Fruit fly (Drosophila melanogaster) whole organism, embryonic: ENCODE results near the gene CG12075.

ENCODE experiments used
- Asciz ChIP-seq: fragments of 200-800 bp; sonication (Bioruptor generic); optimal IDR thresholded peaks from 2 replicates; lab custom pipeline; 2017; ENCODE audit warnings: missing biosample characterization, mild to moderate bottlenecking, missing genetic modification characterization, missing genetic modification reagents
- Atf6 ChIP-seq: fragments of 200-800 bp; sonication (Bioruptor generic); IDR thresholded peaks from 2 replicates; pipeline ENCODE4 v1.3.6; 2022; ENCODE audit warnings: missing biosample characterization, missing genetic modification characterization
- CG10321 ChIP-seq: fragments of 200-800 bp; sonication (Bioruptor generic); IDR thresholded peaks from 2 replicates; pipeline ENCODE4 v1.3.6; 2022; ENCODE audit warnings: missing biosample characterization, missing genetic modification characterization
- CG1233 ChIP-seq: fragments of 200-800 bp; sonication (Bioruptor generic); optimal IDR thresholded peaks from 4 replicates; lab custom pipeline; 2018; ENCODE audit warnings: missing biosample characterization, mild to moderate bottlenecking, missing genetic modification characterization
- CG14860 ChIP-seq: fragments of 200-800 bp; sonication (Bioruptor generic); IDR thresholded peaks from 3 replicates; pipeline ENCODE4 v1.3.6; 2022; ENCODE audit warnings: missing biosample characterization, missing genetic modification characterization; ENCODE audit not compliant: partially characterized antibody
- CG16779 ChIP-seq: fragments of 200-800 bp; sonication (Bioruptor generic); IDR thresholded peaks from 2 replicates; pipeline ENCODE4 v1.3.6; 2022; ENCODE audit warnings: missing biosample characterization, missing genetic modification characterization
- CG2202 ChIP-seq: fragments of 200-800 bp; sonication (Bioruptor generic); optimal IDR thresholded peaks from 2 replicates; lab custom pipeline; 2018; ENCODE audit warnings: missing biosample characterization, mild to moderate bottlenecking, missing genetic modification characterization
- CG2889 ChIP-seq: fragments of 200-800 bp; sonication (Bioruptor generic); IDR thresholded peaks from 3 replicates; pipeline ENCODE4 v1.3.6; 2022; ENCODE audit warnings: missing biosample characterization, missing genetic modification characterization
- CG31224 ChIP-seq: fragments of 200-800 bp; sonication (Bioruptor generic); IDR thresholded peaks from 2 replicates; pipeline ENCODE4 v1.3.6; 2022; ENCODE audit warnings: missing biosample characterization, missing genetic modification characterization
- CG32532 ChIP-seq: fragments of 200-800 bp; sonication (Bioruptor generic); IDR thresholded peaks from 2 replicates; pipeline ENCODE4 v1.3.6; 2022; ENCODE audit warnings: missing biosample characterization, missing genetic modification characterization
- CG33557 ChIP-seq: fragments of 200-800 bp; sonication (Bioruptor generic); optimal IDR thresholded peaks from 2 replicates; lab custom pipeline; 2019; ENCODE audit warnings: missing biosample characterization, mild to moderate bottlenecking, missing genetic modification characterization, moderate library complexity
- CG34422 ChIP-seq: fragments of 200-800 bp; sonication (Bioruptor generic); IDR thresholded peaks from 3 replicates; pipeline ENCODE4 v1.3.6; 2022; ENCODE audit warnings: missing biosample characterization, missing genetic modification characterization
- CG4820 ChIP-seq: fragments of 200-800 bp; sonication (Bioruptor generic); optimal IDR thresholded peaks from 3 replicates; lab custom pipeline; 2016; ENCODE audit warnings: missing biosample characterization, missing genetic modification characterization
- CG4854 ChIP-seq: fragments of 200-800 bp; sonication (Bioruptor generic); optimal IDR thresholded peaks from 2 replicates; lab custom pipeline; 2016; ENCODE audit warnings: missing biosample characterization, missing genetic modification characterization, inconsistent platforms
- CG8924 ChIP-seq: fragments of 200-800 bp; optimal IDR thresholded peaks from 3 replicates; lab custom pipeline; 2019; ENCODE audit warnings: missing biosample characterization, mild to moderate bottlenecking, missing genetic modification characterization, moderate library complexity
- CG8944 ChIP-seq: fragments of 200-800 bp; sonication (Bioruptor generic); optimal IDR thresholded peaks from 3 replicates; lab custom pipeline; 2016; ENCODE audit warnings: missing biosample characterization, missing genetic modification characterization
- CG9797 ChIP-seq: fragments of 200-800 bp; sonication (Bioruptor generic); optimal IDR thresholded peaks from 3 replicates; lab custom pipeline; 2018; ENCODE audit warnings: missing biosample characterization, mild to moderate bottlenecking, missing genetic modification characterization
- D19A ChIP-seq: fragments of 200-800 bp; optimal IDR thresholded peaks from 3 replicates; lab custom pipeline; 2019; ENCODE audit warnings: missing biosample characterization, mild to moderate bottlenecking, missing genetic modification characterization, moderate library complexity
- Dek ChIP-seq: fragments of 200-800 bp; sonication (Bioruptor generic); optimal IDR thresholded peaks from 3 replicates; lab custom pipeline; 2019; ENCODE audit warnings: missing biosample characterization, mild to moderate bottlenecking, missing genetic modification characterization, moderate library complexity
- Dp ChIP-seq: fragments of 200-800 bp; sonication (Bioruptor generic); optimal IDR thresholded peaks from 2 replicates; lab custom pipeline; 2018; ENCODE audit warnings: missing biosample characterization, mild to moderate bottlenecking, missing genetic modification characterization, moderate library complexity
- HLH4C ChIP-seq: fragments of 200-800 bp; sonication (Bioruptor generic); IDR thresholded peaks from 3 replicates; pipeline ENCODE4 v1.3.6; 2022; ENCODE audit warnings: missing biosample characterization, missing genetic modification characterization; ENCODE audit not compliant: partially characterized antibody
- Hr78 ChIP-seq, 2 experiments: fragments of 200-800 bp in 1 of 2; fragments of >200 bp in 1 of 2; sonication (Bioruptor generic) in 1 of 2; optimal IDR thresholded peaks; 2 replicates each; lab custom pipeline; 2017 to 2019; ENCODE audit warnings: missing biosample characterization in 2 of 2, missing genetic modification characterization in 2 of 2, mild to moderate bottlenecking in 1 of 2, moderate library complexity in 1 of 2
- Lim3 ChIP-seq: fragments of 200-800 bp; sonication (Bioruptor generic); IDR thresholded peaks from 2 replicates; pipeline ENCODE4 v1.3.6; 2022; ENCODE audit warnings: missing biosample characterization, missing genetic modification characterization
- Opbp ChIP-seq: fragments of 200-800 bp; sonication (Bioruptor generic); IDR thresholded peaks from 3 replicates; pipeline ENCODE4 v1.3.6; 2022; ENCODE audit warnings: missing biosample characterization, missing genetic modification characterization; ENCODE audit not compliant: partially characterized antibody
- Pdp1 ChIP-seq, 2 experiments: fragments of 200-800 bp; sonication (Bioruptor generic); optimal IDR thresholded peaks; 3 replicates each; lab custom pipeline; 2016; ENCODE audit warnings: missing biosample characterization in 2 of 2, missing genetic modification characterization in 2 of 2, mild to moderate bottlenecking in 1 of 2, moderate library complexity in 1 of 2
- YL-1 ChIP-seq: fragments of 200-800 bp; sonication (Bioruptor generic); optimal IDR thresholded peaks from 3 replicates; lab custom pipeline; 2017; ENCODE audit warnings: missing biosample characterization, mild to moderate bottlenecking, missing genetic modification characterization
- abd-A ChIP-seq: fragments of 200-800 bp; sonication (Bioruptor generic); optimal IDR thresholded peaks from 3 replicates; lab custom pipeline; 2019; ENCODE audit warnings: missing biosample characterization, mild to moderate bottlenecking, missing genetic modification characterization, moderate library complexity
- bbx ChIP-seq: fragments of 200-800 bp; sonication (Bioruptor generic); IDR thresholded peaks from 2 replicates; pipeline ENCODE4 v1.3.6; 2022; ENCODE audit warnings: missing biosample characterization, missing genetic modification characterization; ENCODE audit not compliant: partially characterized antibody
- ci ChIP-seq: fragments of 200-800 bp; sonication (Bioruptor generic); IDR thresholded peaks from 3 replicates; pipeline ENCODE4 v1.3.6; 2022; ENCODE audit warnings: missing biosample characterization, missing genetic modification characterization
- cwo ChIP-seq: fragments of 200-800 bp; sonication (Bioruptor generic); optimal IDR thresholded peaks from 3 replicates; lab custom pipeline; 2017; ENCODE audit warnings: missing biosample characterization, missing genetic modification characterization, mild to moderate bottlenecking, moderate library complexity, missing genetic modification reagents
- dan ChIP-seq: fragments of 200-800 bp; sonication (Bioruptor generic); IDR thresholded peaks from 2 replicates; pipeline ENCODE4 v1.3.6; 2022; ENCODE audit warnings: missing biosample characterization, missing genetic modification characterization
- disco-r ChIP-seq: fragments of 200-800 bp; sonication (Bioruptor generic); optimal IDR thresholded peaks from 2 replicates; lab custom pipeline; 2016; ENCODE audit warnings: missing biosample characterization, missing genetic modification characterization
- eve ChIP-seq, 2 experiments: fragments of >200 bp; optimal IDR thresholded peaks; 2 replicates each; lab custom pipeline; 2017; ENCODE audit warnings: missing biosample characterization in 2 of 2, missing genetic modification characterization in 2 of 2
- gsb ChIP-seq: fragments of 200-800 bp; sonication (Bioruptor generic); IDR thresholded peaks from 2 replicates; pipeline ENCODE4 v1.3.6; 2022; ENCODE audit warnings: missing biosample characterization, missing genetic modification characterization
- h ChIP-seq: fragments of >200 bp; optimal IDR thresholded peaks from 2 replicates; lab custom pipeline; 2017
- ham ChIP-seq: fragments of 200-800 bp; sonication (Bioruptor generic); IDR thresholded peaks from 2 replicates; pipeline ENCODE4 v1.3.6; 2022; ENCODE audit warnings: missing biosample characterization, missing genetic modification characterization
- knrl ChIP-seq: fragments of 200-800 bp; sonication (Bioruptor generic); IDR thresholded peaks from 3 replicates; pipeline ENCODE4 v1.3.6; 2022; ENCODE audit warnings: missing biosample characterization, missing genetic modification characterization; ENCODE audit not compliant: partially characterized antibody
- lbe ChIP-seq: fragments of 200-800 bp; sonication (Bioruptor generic); optimal IDR thresholded peaks from 2 replicates; lab custom pipeline; 2016; ENCODE audit warnings: missing biosample characterization, mild to moderate bottlenecking, missing genetic modification characterization
- nerfin-1 ChIP-seq: fragments of 200-800 bp; sonication (Bioruptor generic); optimal IDR thresholded peaks from 3 replicates; lab custom pipeline; 2019; ENCODE audit warnings: missing biosample characterization, mild to moderate bottlenecking, missing genetic modification characterization, moderate library complexity
- schlank ChIP-seq: fragments of 200-800 bp; sonication (Bioruptor generic); optimal IDR thresholded peaks from 2 replicates; lab custom pipeline; 2018; ENCODE audit warnings: missing biosample characterization, mild to moderate bottlenecking, missing genetic modification characterization
- scrt ChIP-seq: fragments of 200-800 bp; sonication (Bioruptor generic); optimal IDR thresholded peaks from 2 replicates; lab custom pipeline; 2018; ENCODE audit warnings: missing biosample characterization, mild to moderate bottlenecking, missing genetic modification characterization, moderate library complexity
- sens ChIP-seq: fragments of 200-800 bp; sonication (Bioruptor generic); peaks from one replicate; lab custom pipeline; 2016; ENCODE audit warnings: missing biosample characterization, missing genetic modification characterization
- slp2 ChIP-seq: fragments of 200-800 bp; sonication (Bioruptor generic); optimal IDR thresholded peaks from 2 replicates; lab custom pipeline; 2016; ENCODE audit warnings: missing biosample characterization, missing genetic modification characterization
- tap ChIP-seq: fragments of 200-800 bp; optimal IDR thresholded peaks from 3 replicates; lab custom pipeline; 2019; ENCODE audit warnings: missing biosample characterization, mild to moderate bottlenecking, missing genetic modification characterization, moderate library complexity
- tin ChIP-seq: fragments of 200-800 bp; sonication (Bioruptor generic); optimal IDR thresholded peaks from 3 replicates; lab custom pipeline; 2016; ENCODE audit warnings: missing biosample characterization, missing genetic modification characterization
- zfh1 ChIP-seq: fragments of 200-800 bp; sonication (Bioruptor generic); IDR thresholded peaks from 3 replicates; pipeline ENCODE4 v1.3.6; 2022; ENCODE audit warnings: missing biosample characterization, missing genetic modification characterization

The CG12075 gene

DNA sequence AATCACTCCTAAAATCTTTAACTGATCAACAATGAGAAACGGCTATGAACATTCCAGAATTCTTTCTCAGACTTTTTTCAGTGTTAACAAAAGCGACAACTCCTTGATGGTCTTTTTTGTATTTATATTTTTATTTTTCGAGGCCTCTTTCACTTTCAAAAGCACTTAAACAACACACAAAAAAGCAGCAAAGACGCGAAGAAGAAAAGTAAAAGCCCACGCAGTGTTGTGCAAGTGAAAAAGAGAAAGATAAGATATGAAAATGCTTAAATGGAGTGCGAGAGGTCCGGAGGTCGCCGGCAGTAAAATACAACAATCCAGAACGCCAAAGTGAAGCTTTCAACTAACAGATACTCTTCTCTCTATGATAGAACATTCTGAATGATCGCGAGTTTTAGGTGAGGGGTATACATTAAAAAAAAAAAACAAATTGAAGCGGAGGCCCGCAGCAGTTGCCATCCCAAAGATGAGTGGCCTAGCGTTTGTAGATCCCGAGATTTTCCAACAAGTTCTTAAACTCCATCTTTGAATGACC, 55.3 kb downstream of the CG12075 start (continued):
- TF ChIP-seq Dp (GFP tag; lab: Kevin White, UChicago) (no peak), CG14860 (peak; percentile 44; the same call in 2 of the 3 replicates), D19A (peak; percentile 75), zfh1 (GFP tag; lab: Robert Waterston, UW) (no peak), HLH4C (GFP tag; lab: Robert Waterston, UW) (peak; percentile 56), disco-r (GFP tag; lab: Kevin White, UChicago) (no peak), CG10321 (no peak), Hr78 (GFP tag; optimal IDR thresholded peaks at IDR 0.05; lab: Kevin White, UChicago) (peak in 1 of 2 experiments; percentile 18), sens (GFP tag; lab: Kevin White, UChicago) (peak; percentile 67), nerfin-1 (tag; lab: Kevin White, UChicago) (no peak), bbx (GFP tag; lab: Robert Waterston, UW) (0 out of 2 replicates have a peak, but pooled peaks have one; percentile 30), dan (GFP tag; lab: Robert Waterston, UW) (no peak), ci (GFP tag; lab: Robert Waterston, UW) (no peak), CG32532 (GFP tag; lab: Robert Waterston, UW) (no peak), Opbp (GFP tag; lab: Robert Waterston, UW) (peak; percentile 43; the same call in 1 of the 3 replicates), scrt (GFP tag; lab: Kevin White, UChicago) (no peak)
- TF ChIP-seq, all 482 proteins: peak for 15

- TF ChIP-seq abd-A, result peak; percentile 72
- TF ChIP-seq scrt (GFP tag; lab: Kevin White, UChicago), result peak; percentile 74
- peak; percentile 86 for TF ChIP-seq Asciz (GFP tag; lab: Kevin White, UChicago)
- peak; percentile 68; the same call in 1 of the 2 replicates for TF ChIP-seq CG32532 (GFP tag; lab: Robert Waterston, UW)
- peak; percentile 62 for TF ChIP-seq CG1233 (GFP tag; lab: Kevin White, UChicago)
- TF ChIP-seq ham (GFP tag; lab: Robert Waterston, UW), result no peak
- TF ChIP-seq Lim3 (GFP tag; lab: Robert Waterston, UW), result 0 out of 2 replicates have a peak, but pooled peaks have one; percentile 17
- peak; percentile 40 for TF ChIP-seq lbe
- TF ChIP-seq CG8924 (tag; lab: Kevin White, UChicago), result peak; percentile 62
- no peak for TF ChIP-seq CG4854 (GFP tag; lab: Kevin White, UChicago)
- TF ChIP-seq CG4820 (GFP tag; lab: Kevin White, UChicago), result peak; percentile 56
- peak in 1 of 2 experiments; percentile 93 for TF ChIP-seq eve (GFP tag; optimal IDR thresholded peaks at IDR 0.05; lab: Kevin White, UChicago)
- TF ChIP-seq HLH4C (GFP tag; lab: Robert Waterston, UW), result no peak
- TF ChIP-seq knrl, result no peak
- peak; percentile 44 for TF ChIP-seq CG33557 (GFP tag; lab: Kevin White, UChicago)
- peak; percentile 32 for TF ChIP-seq CG8944 (GFP tag; lab: Kevin White, UChicago)
- TF ChIP-seq tap (tag; lab: Kevin White, UChicago), result peak; percentile 66
- TF ChIP-seq Dek (tag; lab: Kevin White, UChicago), result peak; percentile 65
- TF ChIP-seq Pdp1 (GFP tag; optimal IDR thresholded peaks at IDR 0.05; lab: Kevin White, UChicago), result peak; percentile 57 to 96
- peak; percentile 35 for TF ChIP-seq YL-1 (GFP tag; lab: Kevin White, UChicago)
- TF ChIP-seq cwo (GFP tag; lab: Kevin White, UChicago), result peak; percentile 61
- peak; percentile 68 for TF ChIP-seq CG2202 (tag; lab: Kevin White, UChicago)
- peak; percentile 36; the same call in 1 of the 2 replicates for TF ChIP-seq CG31224 (GFP tag; lab: Robert Waterston, UW)
- TF ChIP-seq slp2, result peak; percentile 62
- no peak for TF ChIP-seq bbx (GFP tag; lab: Robert Waterston, UW)
- TF ChIP-seq CG9797 (GFP tag; lab: Kevin White, UChicago), result peak; percentile 7
- TF ChIP-seq CG2889 (GFP tag; lab: Robert Waterston, UW), result 0 out of 3 replicates have a peak, but pooled peaks have one; percentile 47
- TF ChIP-seq h (lab: Kevin White, UChicago), result no peak
- TF ChIP-seq schlank (tag; lab: Kevin White, UChicago), result no peak
- TF ChIP-seq CG16779, result peak; percentile 64; the same call in 1 of the 2 replicates
- peak; percentile 71 for TF ChIP-seq Atf6 (GFP tag; lab: Robert Waterston, UW)
- peak; percentile 12; the same call in 1 of the 2 replicates for TF ChIP-seq gsb (GFP tag; lab: Robert Waterston, UW)
- TF ChIP-seq CG34422 (GFP tag; lab: Robert Waterston, UW), result peak; percentile 58; the same call in 1 of the 3 replicates
- peak; percentile 73 for TF ChIP-seq tin (GFP tag; lab: Kevin White, UChicago)
Observed at dm6 chrX:8894315-8895017, 56.3 kb downstream of the CG12075 start.
